Fruit fly (Drosophila melanogaster) whole organism, embryonic: ENCODE data around the gene CG5910.
A peak's percentile ranks its signal among the peaks of the same experiment; 100 is the strongest.

ENCODE experiments used
- Abd-B ChIP-seq: fragments of 200-800 bp; sonication (Bioruptor generic); optimal IDR thresholded peaks from 2 replicates; lab custom pipeline; 2018; ENCODE audit warnings: missing biosample characterization, mild to moderate bottlenecking, missing genetic modification characterization, moderate library complexity
- Bteb2 ChIP-seq: fragments of 200-800 bp; sonication (Bioruptor generic); optimal IDR thresholded peaks from 2 replicates; lab custom pipeline; 2016; ENCODE audit warnings: missing biosample characterization, missing genetic modification characterization
- CG10366 ChIP-seq: fragments of 200-800 bp; sonication (Bioruptor generic); IDR thresholded peaks from 2 replicates; pipeline ENCODE4 v1.3.6; 2022; ENCODE audit warnings: missing biosample characterization, missing genetic modification characterization
- CG10959 ChIP-seq: fragments of 200-800 bp; sonication (Bioruptor generic); IDR thresholded peaks from 2 replicates; pipeline ENCODE4 v1.3.6; 2022; ENCODE audit warnings: missing biosample characterization, missing genetic modification characterization
- CG12391 ChIP-seq: fragments of 200-800 bp; sonication (Bioruptor generic); optimal IDR thresholded peaks from 3 replicates; lab custom pipeline; 2018; ENCODE audit warnings: missing biosample characterization, mild to moderate bottlenecking, missing genetic modification characterization, moderate library complexity
- CG12744 ChIP-seq: fragments of 200-800 bp; sonication (Bioruptor generic); optimal IDR thresholded peaks from 2 replicates; lab custom pipeline; 2016; ENCODE audit warnings: missing biosample characterization, missing genetic modification characterization
- CG12769 ChIP-seq: fragments of 200-800 bp; sonication (Bioruptor generic); optimal IDR thresholded peaks from 2 replicates; lab custom pipeline; 2019; ENCODE audit warnings: missing biosample characterization, mild to moderate bottlenecking, missing genetic modification characterization, moderate library complexity
- CG17612 ChIP-seq: fragments of 200-800 bp; sonication (Bioruptor generic); IDR thresholded peaks from 2 replicates; pipeline ENCODE4 v1.3.6; 2022; ENCODE audit warnings: missing biosample characterization, missing genetic modification characterization
- CG18764 ChIP-seq: fragments of 200-800 bp; sonication (Bioruptor generic); optimal IDR thresholded peaks from 3 replicates; lab custom pipeline; 2016; ENCODE audit warnings: missing biosample characterization, missing genetic modification characterization
- CG3163 ChIP-seq: fragments of 200-800 bp; sonication (Bioruptor generic); optimal IDR thresholded peaks from 3 replicates; lab custom pipeline; 2016; ENCODE audit warnings: missing biosample characterization, missing genetic modification characterization
- CG32772 ChIP-seq: fragments of 200-800 bp; sonication (Bioruptor generic); IDR thresholded peaks from 2 replicates; pipeline ENCODE4 v1.3.6; 2022; ENCODE audit warnings: missing biosample characterization, missing genetic modification characterization
- CG3407 ChIP-seq: fragments of 200-800 bp; sonication (Bioruptor generic); optimal IDR thresholded peaks from 2 replicates; lab custom pipeline; 2018; ENCODE audit warnings: missing biosample characterization, mild to moderate bottlenecking, missing genetic modification characterization
- CG3995 ChIP-seq: fragments of 200-800 bp; sonication (Bioruptor generic); optimal IDR thresholded peaks from 3 replicates; lab custom pipeline; 2016; ENCODE audit warnings: missing biosample characterization, missing genetic modification characterization
- CG4360 ChIP-seq: fragments of 200-800 bp; sonication (Bioruptor generic); IDR thresholded peaks from 2 replicates; pipeline ENCODE4 v1.3.6; 2022; ENCODE audit warnings: missing biosample characterization, missing genetic modification characterization
- CG4404 ChIP-seq: fragments of 200-800 bp; sonication (Bioruptor generic); IDR thresholded peaks from 2 replicates; pipeline ENCODE4 v1.3.6; 2022; ENCODE audit warnings: missing biosample characterization, missing genetic modification characterization
- CG4707 ChIP-seq: fragments of 200-800 bp; sonication (Bioruptor generic); optimal IDR thresholded peaks from 2 replicates; lab custom pipeline; 2018; ENCODE audit warnings: missing biosample characterization, mild to moderate bottlenecking, missing genetic modification characterization, moderate library complexity
- CG7786 ChIP-seq: fragments of 200-800 bp; sonication (Bioruptor generic); optimal IDR thresholded peaks from 2 replicates; lab custom pipeline; 2016; ENCODE audit warnings: missing biosample characterization, missing genetic modification characterization
- CG8478 ChIP-seq: fragments of >200 bp; optimal IDR thresholded peaks from 2 replicates; lab custom pipeline; 2018
- CG9797 ChIP-seq: fragments of 200-800 bp; sonication (Bioruptor generic); optimal IDR thresholded peaks from 3 replicates; lab custom pipeline; 2018; ENCODE audit warnings: missing biosample characterization, mild to moderate bottlenecking, missing genetic modification characterization
- Dbx ChIP-seq: fragments of 200-800 bp; sonication (Bioruptor generic); IDR thresholded peaks from 3 replicates; pipeline ENCODE4 v1.3.6; 2022; ENCODE audit warnings: missing biosample characterization, missing genetic modification characterization
- Dek ChIP-seq: fragments of 200-800 bp; sonication (Bioruptor generic); optimal IDR thresholded peaks from 3 replicates; lab custom pipeline; 2019; ENCODE audit warnings: missing biosample characterization, mild to moderate bottlenecking, missing genetic modification characterization, moderate library complexity
- Dip2 ChIP-seq: fragments of 200-800 bp; sonication (Bioruptor generic); IDR thresholded peaks from 2 replicates; pipeline ENCODE4 v1.3.6; 2022; ENCODE audit warnings: missing biosample characterization, missing genetic modification characterization
- Elba2 ChIP-seq: fragments of 200-800 bp; sonication (Bioruptor generic); optimal IDR thresholded peaks from 3 replicates; lab custom pipeline; 2016; ENCODE audit warnings: missing biosample characterization, missing genetic modification characterization
- H2.0 ChIP-seq: fragments of 200-800 bp; sonication (Bioruptor generic); IDR thresholded peaks from 2 replicates; pipeline ENCODE4 v1.3.6; 2022; ENCODE audit warnings: missing biosample characterization, missing genetic modification characterization
- HLH54F ChIP-seq: fragments of 200-800 bp; sonication (Bioruptor generic); optimal IDR thresholded peaks from 3 replicates; lab custom pipeline; 2016; ENCODE audit warnings: missing biosample characterization, missing genetic modification characterization
- Hr3 ChIP-seq: fragments of 200-800 bp; sonication (Bioruptor generic); optimal IDR thresholded peaks from 3 replicates; lab custom pipeline; 2016; ENCODE audit warnings: missing biosample characterization, missing genetic modification characterization
- Opbp ChIP-seq: fragments of 200-800 bp; sonication (Bioruptor generic); IDR thresholded peaks from 3 replicates; pipeline ENCODE4 v1.3.6; 2022; ENCODE audit warnings: missing biosample characterization, missing genetic modification characterization; ENCODE audit not compliant: partially characterized antibody
- Spps ChIP-seq: fragments of 200-800 bp; sonication (Bioruptor generic); optimal IDR thresholded peaks from 2 replicates; lab custom pipeline; 2018; ENCODE audit warnings: missing biosample characterization, mild to moderate bottlenecking, missing genetic modification characterization
- ara ChIP-seq: fragments of 200-800 bp; sonication (Bioruptor generic); IDR thresholded peaks from 2 replicates; pipeline ENCODE4 v1.3.6; 2022; ENCODE audit warnings: missing biosample characterization, missing genetic modification characterization
- bab2 ChIP-seq: fragments of 200-800 bp; sonication (Bioruptor generic); optimal IDR thresholded peaks from 2 replicates; lab custom pipeline; 2016; ENCODE audit warnings: missing biosample characterization, missing genetic modification characterization
- br ChIP-seq: fragments of >200 bp; optimal IDR thresholded peaks from 2 replicates; lab custom pipeline; 2017
- bsh ChIP-seq, 2 experiments: fragments of 200-800 bp; sonication (Bioruptor generic); optimal IDR thresholded peaks; 2 replicates each; lab custom pipeline; 2017 to 2018; ENCODE audit warnings: mild to moderate bottlenecking in 2 of 2, missing biosample characterization in 2 of 2, missing genetic modification characterization in 2 of 2, moderate library complexity in 1 of 2
- fru ChIP-seq: fragments of >200 bp; optimal IDR thresholded peaks from 2 replicates; lab custom pipeline; 2017
- gce ChIP-seq: fragments of 200-800 bp; sonication (Bioruptor generic); IDR thresholded peaks from 3 replicates; pipeline ENCODE4 v1.3.6; 2022; ENCODE audit warnings: missing biosample characterization, missing genetic modification characterization
- h ChIP-seq: fragments of >200 bp; optimal IDR thresholded peaks from 2 replicates; lab custom pipeline; 2017
- hb ChIP-seq: fragments of 200-800 bp; sonication (Bioruptor generic); IDR thresholded peaks from 3 replicates; pipeline ENCODE4 v1.3.6; 2022; ENCODE audit warnings: missing biosample characterization, missing genetic modification characterization; ENCODE audit not compliant: partially characterized antibody
- her ChIP-seq: fragments of 200-800 bp; sonication (Bioruptor generic); optimal IDR thresholded peaks from 2 replicates; lab custom pipeline; 2016; ENCODE audit warnings: missing biosample characterization, missing genetic modification characterization
- inv ChIP-seq: fragments of 200-800 bp; sonication (Bioruptor generic); IDR thresholded peaks from 2 replicates; pipeline ENCODE4 v1.3.6; 2022; ENCODE audit warnings: missing biosample characterization, missing genetic modification characterization; ENCODE audit not compliant: partially characterized antibody
- klu ChIP-seq: fragments of 200-800 bp; sonication (Bioruptor generic); IDR thresholded peaks from 2 replicates; pipeline ENCODE4 v1.3.6; 2022; ENCODE audit warnings: missing biosample characterization, missing genetic modification characterization
- lmd ChIP-seq: fragments of 200-800 bp; sonication (Bioruptor generic); IDR thresholded peaks from 2 replicates; pipeline ENCODE4 v1.3.6; 2022; ENCODE audit warnings: missing biosample characterization, missing genetic modification characterization
- org-1 ChIP-seq: fragments of 200-800 bp; sonication (Bioruptor generic); optimal IDR thresholded peaks from 2 replicates; lab custom pipeline; 2017; ENCODE audit warnings: missing biosample characterization, missing genetic modification characterization
- prd ChIP-seq, 3 experiments: fragments of >200 bp in 2 of 3; fragments of 200-800 bp in 1 of 3; sonication (Bioruptor generic) in 1 of 3; optimal IDR thresholded peaks in 2 of 3; IDR thresholded peaks in 1 of 3; 2 replicates in 2 of 3; 3 replicates in 1 of 3; pipeline versions ENCODE4 v1.3.6 to Lab custom; 2017 to 2022; ENCODE audit warnings: missing biosample characterization in 1 of 3, missing genetic modification characterization in 1 of 3
- psq ChIP-seq: fragments of 200-800 bp; sonication (Bioruptor generic); optimal IDR thresholded peaks from 2 replicates; lab custom pipeline; 2017; ENCODE audit warnings: missing biosample characterization, missing genetic modification characterization
- rib ChIP-seq: fragments of 200-800 bp; sonication (Bioruptor generic); IDR thresholded peaks from 2 replicates; pipeline ENCODE4 v1.3.6; 2022; ENCODE audit warnings: missing biosample characterization, missing genetic modification characterization
- sc ChIP-seq, 3 experiments: fragments of >200 bp in 2 of 3; fragments of 200-800 bp in 1 of 3; sonication (Bioruptor generic) in 1 of 3; optimal IDR thresholded peaks; 2 replicates in 2 of 3; 3 replicates in 1 of 3; lab custom pipeline; 2017; ENCODE audit warnings: mild to moderate bottlenecking in 1 of 3, missing biosample characterization in 1 of 3, missing genetic modification characterization in 1 of 3, missing genetic modification reagents in 1 of 3
- sug ChIP-seq: fragments of 200-800 bp; optimal IDR thresholded peaks from 2 replicates; lab custom pipeline; 2019; ENCODE audit warnings: missing biosample characterization, mild to moderate bottlenecking, missing genetic modification characterization, moderate library complexity
- tgo ChIP-seq: fragments of 200-800 bp; sonication (Bioruptor generic); IDR thresholded peaks from 3 replicates; pipeline ENCODE4 v1.3.6; 2022; ENCODE audit warnings: missing biosample characterization, missing genetic modification characterization
- tll ChIP-seq, 2 experiments: fragments of 200-800 bp in 1 of 2; fragments of >200 bp in 1 of 2; sonication (Bioruptor generic) in 1 of 2; optimal IDR thresholded peaks; 2 replicates each; lab custom pipeline; 2017 to 2019; ENCODE audit warnings: missing biosample characterization in 2 of 2, missing genetic modification characterization in 2 of 2, mild to moderate bottlenecking in 1 of 2, moderate library complexity in 1 of 2
- vfl ChIP-seq: fragments of 200-800 bp; sonication (Bioruptor generic); optimal IDR thresholded peaks from 2 replicates; lab custom pipeline; 2016; ENCODE audit warnings: missing biosample characterization, missing genetic modification characterization
- wek ChIP-seq: fragments of 200-800 bp; sonication (Bioruptor generic); optimal IDR thresholded peaks from 3 replicates; lab custom pipeline; 2018; ENCODE audit warnings: missing biosample characterization, mild to moderate bottlenecking, missing genetic modification characterization, moderate library complexity

CG5910 gene

dm6 chr3L:20401026-20401912, 41.0 kb upstream of the CG5910 start, which contains the start of gene trbl (continued):
- TF ChIP-seq CG12744 (GFP tag; lab: Kevin White, UChicago) = peak; percentile 11
- TF ChIP-seq br (lab: Kevin White, UChicago) = no peak
- peak; percentile 26 for TF ChIP-seq CG4707 (GFP tag; lab: Kevin White, UChicago)
- no peak for TF ChIP-seq CG4404 (GFP tag; lab: Robert Waterston, UW)
- TF ChIP-seq Opbp = peak; percentile 86; the same call in 2 of the 3 replicates
- TF ChIP-seq lmd (GFP tag; lab: Robert Waterston, UW) = no peak
- peak; percentile 27 for TF ChIP-seq wek (GFP tag; lab: Kevin White, UChicago)
- no peak for TF ChIP-seq CG10959 (GFP tag; lab: Robert Waterston, UW)
- TF ChIP-seq Abd-B = no peak
- TF ChIP-seq CG10366 (GFP tag; lab: Robert Waterston, UW) = no peak
- TF ChIP-seq CG7786 = no peak
- no peak for TF ChIP-seq CG17612 (GFP tag; lab: Robert Waterston, UW)
- TF ChIP-seq Elba2 (GFP tag; lab: Kevin White, UChicago) = no peak
- peak; percentile 49 for TF ChIP-seq ara (GFP tag; lab: Robert Waterston, UW)
- no peak for TF ChIP-seq prd (optimal IDR thresholded peaks at IDR 0.05; lab: Kevin White, UChicago)
- TF ChIP-seq prd (GFP tag; IDR thresholded peaks at IDR 0.05; lab: Robert Waterston, UW) = no peak
- no peak for TF ChIP-seq gce (GFP tag; lab: Robert Waterston, UW)
- no peak for TF ChIP-seq vfl (GFP tag; lab: Kevin White, UChicago)
- TF ChIP-seq Bteb2 = no peak
- no peak for TF ChIP-seq H2.0 (GFP tag; lab: Robert Waterston, UW)
- TF ChIP-seq Spps = no peak
- no peak for TF ChIP-seq h
- no peak for TF ChIP-seq bsh (GFP tag; optimal IDR thresholded peaks at IDR 0.05; lab: Kevin White, UChicago)
- TF ChIP-seq CG3163 (GFP tag; lab: Kevin White, UChicago) = peak; percentile 99
- peak; percentile 4 for TF ChIP-seq CG3995 (GFP tag; lab: Kevin White, UChicago)
- TF ChIP-seq sc (optimal IDR thresholded peaks at IDR 0.05; lab: Kevin White, UChicago) = no peak
- no peak for TF ChIP-seq sc (GFP tag; optimal IDR thresholded peaks at IDR 0.05; lab: Kevin White, UChicago)
- TF ChIP-seq her (GFP tag; lab: Kevin White, UChicago) = peak; percentile 70
- no peak for TF ChIP-seq CG18764 (GFP tag; lab: Kevin White, UChicago)
- TF ChIP-seq CG32772 (GFP tag; lab: Robert Waterston, UW) = no peak
- TF ChIP-seq Dip2 (GFP tag; lab: Robert Waterston, UW) = no peak
- peak; percentile 59; the same call in 1 of the 2 replicates for TF ChIP-seq rib
- TF ChIP-seq CG4360 (GFP tag; lab: Robert Waterston, UW) = no peak
- TF ChIP-seq CG9797 = peak; percentile 86
- peak; percentile 40 for TF ChIP-seq CG12769 (tag; lab: Kevin White, UChicago)
- TF ChIP-seq fru = no peak
- TF ChIP-seq org-1 (GFP tag; lab: Kevin White, UChicago) = no peak
- TF ChIP-seq Dbx = peak; percentile 58; the same call in 2 of the 3 replicates
- TF ChIP-seq tgo = no peak; the same call in 2 of the 3 replicates
- no peak for TF ChIP-seq bab2 (GFP tag; lab: Kevin White, UChicago)
- no peak for TF ChIP-seq inv (GFP tag; lab: Robert Waterston, UW)
- TF ChIP-seq klu (GFP tag; lab: Robert Waterston, UW) = no peak
- no peak for TF ChIP-seq Dek
- no peak for TF ChIP-seq hb (GFP tag; lab: Robert Waterston, UW)
- TF ChIP-seq sug = no peak
- TF ChIP-seq CG8478 = peak; percentile 49
- peak; percentile 24 for TF ChIP-seq CG3407
- TF ChIP-seq tll (GFP tag; optimal IDR thresholded peaks at IDR 0.05; lab: Kevin White, UChicago) = no peak
- TF ChIP-seq HLH54F = no peak
- no peak for TF ChIP-seq Hr3 (GFP tag; lab: Kevin White, UChicago)
- TF ChIP-seq psq = peak; percentile 83
- TF ChIP-seq CG12391 (tag; lab: Kevin White, UChicago) = no peak
